Fruit fly (Drosophila melanogaster) whole organism, pupa: ENCODE data around the gene CG13045.

Source experiments
- CG10348 ChIP-seq: fragments of 200-800 bp; sonication (Bioruptor generic); IDR thresholded peaks from 2 replicates; pipeline ENCODE4 v1.3.6; 2022; ENCODE audit warnings: missing biosample characterization, missing genetic modification characterization
- CG12605 ChIP-seq: fragments of 200-800 bp; sonication (Bioruptor generic); IDR thresholded peaks from 2 replicates; pipeline ENCODE4 v1.3.6; 2022; ENCODE audit warnings: missing biosample characterization, missing genetic modification characterization
- CG13204 ChIP-seq: fragments of 200-800 bp; sonication (Bioruptor generic); optimal IDR thresholded peaks from 2 replicates; lab custom pipeline; 2018; ENCODE audit warnings: missing biosample characterization, mild to moderate bottlenecking, missing genetic modification characterization, moderate library complexity
- CG14655 ChIP-seq: fragments of 200-800 bp; sonication (Bioruptor generic); optimal IDR thresholded peaks from 3 replicates; lab custom pipeline; 2017; ENCODE audit warnings: mild to moderate bottlenecking, missing biosample characterization, missing genetic modification reagents, missing genetic modification characterization
- CG15710 ChIP-seq: fragments of 200-800 bp; sonication (Bioruptor generic); optimal IDR thresholded peaks from 2 replicates; lab custom pipeline; 2018; ENCODE audit warnings: missing biosample characterization, mild to moderate bottlenecking, missing genetic modification characterization, moderate library complexity
- CG17806 ChIP-seq: fragments of 200-800 bp; sonication (Bioruptor generic); optimal IDR thresholded peaks from 2 replicates; lab custom pipeline; 2018; ENCODE audit warnings: missing biosample characterization, mild to moderate bottlenecking, missing genetic modification characterization, moderate library complexity
- CG32121 ChIP-seq: fragments of 200-800 bp; sonication (Bioruptor generic); IDR thresholded peaks from 2 replicates; pipeline ENCODE4 v1.3.6; 2022; ENCODE audit warnings: missing biosample characterization, missing genetic modification characterization
- CG34367 ChIP-seq: fragments of 200-800 bp; sonication (Bioruptor generic); optimal IDR thresholded peaks from 2 replicates; lab custom pipeline; 2018; ENCODE audit warnings: missing biosample characterization, mild to moderate bottlenecking, missing genetic modification characterization
- CG4496 ChIP-seq: fragments of 200-800 bp; sonication (Bioruptor generic); IDR thresholded peaks from 3 replicates; pipeline ENCODE4 v1.3.6; 2022; ENCODE audit warnings: missing biosample characterization, missing genetic modification characterization
- CG8159 ChIP-seq: fragments of 200-800 bp; sonication (Bioruptor generic); optimal IDR thresholded peaks from 3 replicates; lab custom pipeline; 2018; ENCODE audit warnings: missing biosample characterization, mild to moderate bottlenecking, missing genetic modification characterization, moderate library complexity
- CG8301 ChIP-seq: fragments of 200-800 bp; sonication (Bioruptor generic); optimal IDR thresholded peaks from 2 replicates; lab custom pipeline; 2018; ENCODE audit warnings: missing biosample characterization, mild to moderate bottlenecking, missing genetic modification characterization
- CG9948 ChIP-seq: fragments of 200-800 bp; sonication (Bioruptor generic); optimal IDR thresholded peaks from 2 replicates; lab custom pipeline; 2018; ENCODE audit warnings: missing biosample characterization, mild to moderate bottlenecking, missing genetic modification characterization, moderate library complexity
- D1 ChIP-seq: fragments of 200-800 bp; sonication (Bioruptor generic); optimal IDR thresholded peaks from 2 replicates; lab custom pipeline; 2018; ENCODE audit warnings: missing biosample characterization, mild to moderate bottlenecking, missing genetic modification characterization, moderate library complexity
- EcR ChIP-seq: fragments of 200-800 bp; sonication (Bioruptor generic); optimal IDR thresholded peaks from 3 replicates; lab custom pipeline; 2019; ENCODE audit warnings: missing biosample characterization, missing genetic modification characterization, mild to moderate bottlenecking, moderate library complexity, missing genetic modification reagents
- Ets98B ChIP-seq: fragments of 200-800 bp; sonication (Bioruptor generic); IDR thresholded peaks from 2 replicates; pipeline ENCODE4 v1.3.6; 2022; ENCODE audit warnings: missing biosample characterization, missing genetic modification characterization
- Pif1A ChIP-seq: fragments of 200-800 bp; sonication (Bioruptor generic); optimal IDR thresholded peaks from 3 replicates; lab custom pipeline; 2016; ENCODE audit warnings: missing biosample characterization, missing genetic modification characterization
- Pif1B ChIP-seq: fragments of 200-800 bp; sonication (Bioruptor generic); optimal IDR thresholded peaks from 3 replicates; lab custom pipeline; 2016; ENCODE audit warnings: missing biosample characterization, missing genetic modification characterization
- Snoo ChIP-seq: fragments of 200-800 bp; sonication (Bioruptor generic); optimal IDR thresholded peaks from 3 replicates; lab custom pipeline; 2017; ENCODE audit warnings: missing biosample characterization, mild to moderate bottlenecking, missing genetic modification characterization, inconsistent platforms
- fd96Ca ChIP-seq: fragments of 200-800 bp; sonication (Bioruptor generic); IDR thresholded peaks from 3 replicates; pipeline ENCODE4 v1.3.6; 2022; ENCODE audit warnings: missing biosample characterization, missing genetic modification characterization
- gl ChIP-seq: fragments of 200-800 bp; sonication (Bioruptor generic); optimal IDR thresholded peaks from 2 replicates; lab custom pipeline; 2018; ENCODE audit warnings: missing biosample characterization, mild to moderate bottlenecking, missing genetic modification characterization
- rn ChIP-seq: fragments of 200-800 bp; sonication (Bioruptor generic); IDR thresholded peaks from 2 replicates; pipeline ENCODE4 v1.3.6; 2022; ENCODE audit warnings: missing biosample characterization, missing genetic modification characterization

CG13045 gene

dm6 chr3L:16321172-16321571, 30.4 kb upstream of the CG13045 start, which contains the start of gene CG42718:
Gene CG42718, minus strand, starts transcription at chr3L:16321272.
- TF ChIP-seq Pif1A (GFP tag; lab: Kevin White, UChicago) (no peak), EcR (GFP tag; lab: Kevin White, UChicago) (no peak), CG15710 (tag; lab: Kevin White, UChicago) (no peak), CG34367 (no peak), Pif1B (no peak), CG9948 (tag; lab: Kevin White, UChicago) (no peak)

- TF ChIP-seq Pif1A (GFP tag; lab: Kevin White, UChicago) (no peak), EcR (GFP tag; lab: Kevin White, UChicago) (no peak)
Observed at dm6 chr3L:16319399-16319906, 28.7 kb upstream of the CG13045 start, which contains the start of the genes CG13041 and CG13060. Gene CG13041, minus strand, starts transcription at chr3L:16319526. Gene CG13060, plus strand, starts transcription at chr3L:16319856.

- TF ChIP-seq gl (tag; lab: Kevin White, UChicago) (no peak), CG15710 (tag; lab: Kevin White, UChicago) (no peak), fd96Ca (GFP tag; lab: Robert Waterston, UW) (no peak), rn (GFP tag; lab: Robert Waterston, UW) (no peak), CG34367 (no peak), D1 (tag; lab: Kevin White, UChicago) (no peak), CG32121 (GFP tag; lab: Robert Waterston, UW) (no peak), CG13204 (GFP tag; lab: Kevin White, UChicago) (no peak), CG12605 (no peak), EcR (GFP tag; lab: Kevin White, UChicago) (no peak), Snoo (no peak), CG10348 (GFP tag; lab: Robert Waterston, UW) (no peak)
- TF ChIP-seq, all 21 proteins: peak for 0
Observed at dm6 chr3L:16317724-16318123, 27.0 kb upstream of the CG13045 start, which contains the start of gene Nplp3. Gene Nplp3, plus strand, starts transcription at chr3L:16318024.

DNA sequence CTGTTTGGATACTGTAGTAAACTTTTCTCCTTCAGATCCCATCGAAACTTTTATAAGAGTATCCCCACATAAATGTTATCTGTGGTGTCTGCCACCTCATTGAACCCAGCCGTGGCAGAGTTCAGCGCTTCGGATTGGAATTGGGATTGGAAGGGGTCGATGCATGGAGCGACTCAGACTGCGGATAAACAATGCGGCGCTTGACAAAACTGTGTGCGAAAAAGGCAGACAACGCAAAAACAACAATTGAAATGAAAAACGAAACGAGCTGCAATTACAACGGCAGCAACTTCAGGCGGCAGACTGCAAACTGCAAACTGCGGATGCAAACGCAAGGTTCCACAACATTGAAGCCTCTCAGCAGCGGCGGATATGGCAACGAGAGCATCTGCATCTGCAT, 23.2 kb upstream of the CG13045 start, which contains the start of gene CG13062:
CG13062 (plus strand) TSS at position 301 of the 400 bp plus-strand sequence.
- TF ChIP-seq EcR (GFP tag; lab: Kevin White, UChicago) (no peak), CG10348 (GFP tag; lab: Robert Waterston, UW) (no peak), CG32121 (GFP tag; lab: Robert Waterston, UW) (0 out of 2 replicates have a peak, but pooled peaks have one; percentile 21)

DNA sequence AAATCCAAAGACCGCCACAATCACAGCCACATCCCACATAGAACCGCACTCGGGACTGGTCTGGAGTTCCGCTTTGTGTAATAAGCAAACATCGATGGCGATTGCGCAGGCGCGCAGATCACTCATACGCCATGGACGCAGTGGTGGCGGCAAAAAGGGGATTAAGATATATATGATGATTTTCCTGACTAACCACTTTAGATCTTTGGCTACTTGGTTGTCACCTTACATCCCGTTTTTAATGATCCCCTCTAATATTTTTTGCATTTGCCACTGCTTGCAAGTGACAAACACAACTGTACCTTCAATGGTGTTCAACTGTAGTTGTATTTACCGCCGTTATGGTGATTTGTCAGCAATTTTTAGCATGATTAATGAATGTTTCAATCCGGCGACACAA, 19.2 kb upstream of the CG13045 start:
- no peak for TF ChIP-seq EcR (GFP tag; lab: Kevin White, UChicago)
- no peak for TF ChIP-seq CG9948 (tag; lab: Kevin White, UChicago)
- no peak for TF ChIP-seq gl (tag; lab: Kevin White, UChicago)
- TF ChIP-seq CG10348 (GFP tag; lab: Robert Waterston, UW), result peak; percentile 51
- TF ChIP-seq D1 (tag; lab: Kevin White, UChicago), result no peak
- TF ChIP-seq Ets98B, result peak; percentile 84
- TF ChIP-seq Pif1B, result no peak
- no peak for TF ChIP-seq CG8159 (tag; lab: Kevin White, UChicago)
- TF ChIP-seq Pif1A (GFP tag; lab: Kevin White, UChicago), result peak; percentile 13
- peak; percentile 9 for TF ChIP-seq CG17806 (tag; lab: Kevin White, UChicago)
- peak; percentile 48; the same call in 1 of the 2 replicates for TF ChIP-seq CG32121 (GFP tag; lab: Robert Waterston, UW)
- no peak for TF ChIP-seq CG15710 (tag; lab: Kevin White, UChicago)
- peak; percentile 89 for TF ChIP-seq fd96Ca (GFP tag; lab: Robert Waterston, UW)
- peak; percentile 42; the same call in 1 of the 2 replicates for TF ChIP-seq rn (GFP tag; lab: Robert Waterston, UW)
- no peak for TF ChIP-seq Snoo
- no peak for TF ChIP-seq CG13204 (GFP tag; lab: Kevin White, UChicago)
- TF ChIP-seq CG14655, result peak; percentile 78
- TF ChIP-seq CG4496 (GFP tag; lab: Robert Waterston, UW), result peak; percentile 86
- no peak for TF ChIP-seq CG12605
- peak; percentile 74 for TF ChIP-seq CG8301 (tag; lab: Kevin White, UChicago)
- TF ChIP-seq CG34367, result no peak

dm6 chr3L:16308380-16308779, 17.6 kb upstream of the CG13045 start, which contains the start of gene CG13042:
Gene CG13042, minus strand, starts transcription at chr3L:16308480.
- TF ChIP-seq Pif1B, result no peak
- 0 out of 3 replicates have a peak, but pooled peaks have one; percentile 37 for TF ChIP-seq CG4496 (GFP tag; lab: Robert Waterston, UW)
- no peak for TF ChIP-seq Snoo
